Worm (Caenorhabditis elegans): Measurements from ENCODE around the gene srd-15.

srd-15 gene

DNA sequence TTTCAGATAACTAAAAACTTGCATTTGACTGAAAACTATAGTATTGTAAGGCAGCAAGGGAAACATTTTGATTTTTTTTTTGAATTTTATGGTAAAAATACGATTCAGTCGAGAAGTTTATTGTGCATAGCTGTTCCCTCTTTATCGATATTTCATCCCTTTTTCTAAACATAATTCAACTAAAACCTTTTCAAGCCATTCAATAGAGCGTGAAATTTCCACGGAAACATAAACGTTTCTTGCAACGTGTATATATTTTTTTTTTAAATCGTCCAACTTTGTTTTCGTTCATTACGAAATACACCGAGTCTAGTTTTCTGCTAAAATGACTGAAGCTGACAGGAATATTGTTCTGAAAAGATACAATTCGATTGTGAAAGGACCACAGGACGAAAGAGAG is 34.4 kb downstream of the srd-15 start, which contains the start of gene C02G6.2:
Gene C02G6.2 (plus strand): TSS at position 301 of the 400 bp plus-strand sequence.
- no peak for TF ChIP-seq elt-1 (tag; optimal IDR thresholded peaks at IDR 0.05; ENCODE audit: borderline replicate concordance, insufficient read depth)
- TF ChIP-seq lin-32 (GFP tag; optimal IDR thresholded peaks at IDR 0.05) = no peak
- TF ChIP-seq lin-13 (tag; optimal IDR thresholded peaks at IDR 0.05) = no peak
- no peak for TF ChIP-seq ceh-43 (GFP tag; optimal IDR thresholded peaks at IDR 0.05)
- TF ChIP-seq lsy-2 (tag; optimal IDR thresholded peaks at IDR 0.05) = no peak
- TF ChIP-seq blmp-1 (tag; optimal IDR thresholded peaks at IDR 0.05) = no peak
- TF ChIP-seq ceh-39 (tag; optimal IDR thresholded peaks at IDR 0.05) = no peak
- no peak for TF ChIP-seq pha-4 (tag; optimal IDR thresholded peaks at IDR 0.05)
- no peak for TF ChIP-seq flh-1 (GFP tag; optimal IDR thresholded peaks at IDR 0.05)
- no peak for TF ChIP-seq bed-3 (GFP tag; optimal IDR thresholded peaks at IDR 0.05)
- no peak for TF ChIP-seq cnd-1 (tag; optimal IDR thresholded peaks at IDR 0.05)
- no peak for TF ChIP-seq nhr-12 (tag; optimal IDR thresholded peaks at IDR 0.05)
- no peak for TF ChIP-seq snpc-4 (tag; optimal IDR thresholded peaks at IDR 0.05)
- TF ChIP-seq ces-1 (GFP tag; optimal IDR thresholded peaks at IDR 0.05) = no peak
- TF ChIP-seq ceh-83 (GFP tag; optimal IDR thresholded peaks at IDR 0.05) = no peak
- no peak for TF ChIP-seq mab-5 (tag; optimal IDR thresholded peaks at IDR 0.05)
- TF ChIP-seq mep-1 (tag; optimal IDR thresholded peaks at IDR 0.05) = no peak

DNA sequence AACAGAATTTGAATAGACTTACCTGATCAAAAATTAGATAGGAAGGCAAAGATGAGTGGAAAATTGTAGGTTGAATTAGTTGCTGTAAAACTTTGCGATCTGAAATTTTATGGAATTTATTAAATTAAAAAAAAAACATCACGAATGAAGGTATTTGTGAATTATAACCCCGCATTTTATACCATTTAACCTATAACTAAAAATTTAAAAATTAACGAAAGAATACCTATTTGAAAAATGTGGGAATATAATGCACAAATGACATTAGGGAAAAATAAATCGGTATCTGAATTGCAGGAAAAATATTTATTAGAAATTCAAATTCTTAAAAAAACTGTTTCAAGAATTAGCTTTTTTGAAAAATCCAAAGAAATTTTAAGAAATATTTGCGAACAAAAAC is 36.9 kb downstream of the srd-15 start, which contains the start of gene F26F12.4:
Gene F26F12.4 (minus strand): TSS at position 101 of the 400 bp plus-strand sequence.
- TF ChIP-seq pha-4 (tag; optimal IDR thresholded peaks at IDR 0.05) = no peak
- TF ChIP-seq nhr-12 (tag; optimal IDR thresholded peaks at IDR 0.05) = no peak
- no peak for TF ChIP-seq ceh-43 (GFP tag; optimal IDR thresholded peaks at IDR 0.05)
- no peak for TF ChIP-seq unc-62 (GFP tag; optimal IDR thresholded peaks at IDR 0.05)
- no peak for TF ChIP-seq ztf-11 (tag; optimal IDR thresholded peaks at IDR 0.05)
- no peak for TF ChIP-seq cnd-1 (tag; optimal IDR thresholded peaks at IDR 0.05)
- no peak for TF ChIP-seq mab-5 (tag; optimal IDR thresholded peaks at IDR 0.05)
- no peak for TF ChIP-seq ham-2 (GFP tag; optimal IDR thresholded peaks at IDR 0.05)
- no peak for TF ChIP-seq ces-1 (GFP tag; optimal IDR thresholded peaks at IDR 0.05)
- no peak for TF ChIP-seq sptf-1 (tag; optimal IDR thresholded peaks at IDR 0.05)
- TF ChIP-seq bed-3 (GFP tag; optimal IDR thresholded peaks at IDR 0.05) = no peak
- TF ChIP-seq ceh-83 (GFP tag; optimal IDR thresholded peaks at IDR 0.05) = no peak
- no peak for TF ChIP-seq zip-8 (tag; optimal IDR thresholded peaks at IDR 0.05)
- no peak for TF ChIP-seq unc-39 (tag; optimal IDR thresholded peaks at IDR 0.05)
- TF ChIP-seq blmp-1 (tag; optimal IDR thresholded peaks at IDR 0.05) = no peak

DNA sequence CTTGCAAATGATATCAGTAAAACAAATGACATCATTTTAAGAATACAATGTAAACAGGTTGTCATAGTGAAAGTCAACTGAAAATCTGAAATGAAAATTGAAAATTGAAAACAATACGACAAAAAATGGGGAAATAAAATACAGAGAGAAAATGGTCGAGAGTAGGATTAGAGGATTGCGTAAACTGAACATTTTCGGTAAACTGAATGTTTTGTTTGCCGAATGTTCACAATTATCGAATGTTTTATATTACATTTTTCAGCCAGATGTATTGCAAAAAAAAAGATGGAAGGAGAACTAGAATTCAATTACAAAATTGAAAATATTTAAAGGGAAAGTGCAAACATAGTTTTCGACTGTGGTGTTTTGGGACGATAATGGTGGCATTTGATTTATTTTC is 41.1 kb downstream of the srd-15 start, which contains the start of gene F26F12.5:
Gene F26F12.5 (minus strand): TSS at position 101 of the 400 bp plus-strand sequence.
- no peak for TF ChIP-seq snpc-4 (tag; optimal IDR thresholded peaks at IDR 0.05)
- no peak for TF ChIP-seq flh-1 (GFP tag; optimal IDR thresholded peaks at IDR 0.05)

DNA sequence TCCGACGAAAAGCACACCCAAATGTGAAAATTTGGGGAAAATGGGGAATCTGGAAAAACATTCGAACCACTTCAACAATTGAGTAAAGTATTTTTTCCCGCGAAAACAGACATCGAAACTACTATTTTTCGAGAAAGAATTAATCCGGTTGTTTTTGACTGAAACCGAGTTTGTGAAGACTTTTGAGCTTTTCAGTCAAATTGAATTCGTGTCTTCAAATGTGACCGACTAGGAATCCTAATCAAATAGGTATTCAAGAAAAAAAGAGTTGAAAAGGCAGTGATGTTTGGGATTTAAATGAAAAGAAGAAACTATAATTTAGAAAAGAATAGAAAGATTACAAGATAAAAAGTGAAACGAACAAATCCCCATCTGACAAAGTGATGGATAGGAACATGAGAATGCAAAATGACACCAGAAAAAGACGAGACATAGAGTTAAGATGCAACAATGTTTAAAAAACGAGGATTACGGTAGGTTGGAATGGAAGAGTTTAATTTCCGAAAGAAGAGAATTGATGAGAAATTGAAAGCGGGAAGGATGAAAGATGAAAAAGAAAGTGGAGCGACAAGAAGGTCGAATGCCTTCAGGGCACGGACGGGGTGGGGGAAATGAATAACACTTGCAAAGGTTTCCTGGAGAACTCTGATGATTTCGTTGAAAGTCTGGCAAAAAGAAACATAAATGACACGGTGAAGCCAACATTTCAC is 43.5 kb downstream of the srd-15 start, which contains the start of gene F26F12.8:
Gene F26F12.8 (minus strand): TSS at position 51 of the 710 bp plus-strand sequence.
- TF ChIP-seq tbx-8 (GFP tag; optimal IDR thresholded peaks at IDR 0.05) = no peak
- TF ChIP-seq pha-4 (tag; optimal IDR thresholded peaks at IDR 0.05) = no peak
- no peak for TF ChIP-seq unc-62 (GFP tag; optimal IDR thresholded peaks at IDR 0.05)
- no peak for TF ChIP-seq ces-1 (GFP tag; optimal IDR thresholded peaks at IDR 0.05)
- no peak for TF ChIP-seq ceh-83 (GFP tag; optimal IDR thresholded peaks at IDR 0.05)
- no peak for TF ChIP-seq lin-13 (tag; optimal IDR thresholded peaks at IDR 0.05)
- TF ChIP-seq mls-2 (tag; optimal IDR thresholded peaks at IDR 0.05) = no peak
- TF ChIP-seq nhr-76 (tag; optimal IDR thresholded peaks at IDR 0.05) = no peak
- no peak for TF ChIP-seq ceh-43 (GFP tag; optimal IDR thresholded peaks at IDR 0.05)
- TF ChIP-seq elt-1 (tag; optimal IDR thresholded peaks at IDR 0.05; ENCODE audit: borderline replicate concordance, insufficient read depth) = no peak
- no peak for TF ChIP-seq M03D4.4 (tag; optimal IDR thresholded peaks at IDR 0.05)
- no peak for TF ChIP-seq mep-1 (tag; optimal IDR thresholded peaks at IDR 0.05)
- TF ChIP-seq nhr-237 (tag; optimal IDR thresholded peaks at IDR 0.05) = no peak
- no peak for TF ChIP-seq ceh-39 (tag; optimal IDR thresholded peaks at IDR 0.05)
- no peak for TF ChIP-seq bed-3 (GFP tag; optimal IDR thresholded peaks at IDR 0.05)
- TF ChIP-seq nhr-2 (tag; optimal IDR thresholded peaks at IDR 0.05) = no peak
- no peak for TF ChIP-seq hlh-1 (tag; optimal IDR thresholded peaks at IDR 0.05)

Measured in whole organism, mixed stage, embryonic.